Fruit fly (Drosophila melanogaster): ENCODE results near the gene pic.

dm6 chr3R:13073174-13073573 is 21.1 kb downstream of the pic start:
- TF ChIP-seq rn (GFP tag; IDR thresholded peaks at IDR 0.05) = no peak
- no peak for TF ChIP-seq CG13204 (GFP tag; optimal IDR thresholded peaks at IDR 0.05)
- TF ChIP-seq fd96Ca (GFP tag; IDR thresholded peaks at IDR 0.05) = no peak
- TF ChIP-seq gl (tag; optimal IDR thresholded peaks at IDR 0.05) = no peak
- no peak for TF ChIP-seq CG34367 (tag; optimal IDR thresholded peaks at IDR 0.05)
- no peak for TF ChIP-seq CG9948 (tag; optimal IDR thresholded peaks at IDR 0.05)
